Worm (Caenorhabditis elegans): Measurements from ENCODE around the gene H10D18.1.

The H10D18.1 gene

ce11 chrV:3841462-3841861, 26.4 kb downstream of the H10D18.1 start:
- no peak for TF ChIP-seq him-1 (tag; optimal IDR thresholded peaks at IDR 0.05)
- no peak for TF ChIP-seq W03F9.2 (tag; optimal IDR thresholded peaks at IDR 0.05)
- no peak for TF ChIP-seq dao-5 (tag; optimal IDR thresholded peaks at IDR 0.05)

DNA sequence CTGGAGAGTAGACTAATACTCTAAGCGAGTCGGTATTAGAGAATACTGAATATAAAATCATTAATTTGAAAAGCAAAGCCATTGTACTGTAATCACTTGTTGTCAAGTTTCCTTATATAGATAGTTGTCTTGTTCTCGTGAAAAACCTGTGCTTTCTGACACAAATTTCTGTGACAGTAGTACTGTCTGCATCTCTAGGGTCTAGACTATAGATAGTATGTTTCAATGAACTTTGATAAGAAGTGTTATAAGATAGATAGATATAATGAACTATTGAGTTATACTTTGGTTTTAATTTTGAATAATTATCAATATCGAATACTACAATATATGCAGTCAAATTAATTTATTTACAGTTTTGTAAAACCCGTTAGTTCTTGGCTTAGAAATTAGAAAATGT, 28.9 kb downstream of the H10D18.1 start, which contains the start of gene ugt-32:
ugt-32 (minus strand) TSS at position 82 of the 400 bp plus-strand sequence.
- TF ChIP-seq W03F9.2 (tag; optimal IDR thresholded peaks at IDR 0.05) = no peak
- no peak for TF ChIP-seq dao-5 (tag; optimal IDR thresholded peaks at IDR 0.05)
- no peak for TF ChIP-seq him-1 (tag; optimal IDR thresholded peaks at IDR 0.05)

DNA sequence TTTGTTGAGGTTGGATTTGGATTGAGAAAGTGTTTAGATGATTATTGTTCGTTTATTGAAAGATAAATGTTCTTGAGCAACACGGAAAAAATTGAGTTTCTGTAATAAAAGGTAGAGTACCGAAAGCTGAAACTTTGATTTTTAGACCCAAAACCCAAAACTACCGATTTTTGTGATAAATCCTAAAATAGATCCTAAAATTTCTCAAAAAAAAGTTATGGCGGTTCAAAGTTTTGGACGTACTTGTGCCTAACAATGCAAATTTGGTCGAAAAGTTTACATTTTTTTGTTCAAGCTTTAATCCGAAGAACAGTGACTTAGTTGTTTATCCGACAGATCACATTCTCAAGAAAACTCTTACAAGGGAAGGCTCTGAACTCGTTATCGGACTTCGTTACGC, 32.3 kb downstream of the H10D18.1 start, which contains the start of gene nhr-185:
nhr-185 (minus strand) TSS at position 101 of the 400 bp plus-strand sequence.
- TF ChIP-seq dao-5 (tag; optimal IDR thresholded peaks at IDR 0.05) (no peak), W03F9.2 (tag; optimal IDR thresholded peaks at IDR 0.05) (no peak), him-1 (tag; optimal IDR thresholded peaks at IDR 0.05) (no peak)

ce11 chrV:3851760-3852159, 36.7 kb downstream of the H10D18.1 start:
- no peak for TF ChIP-seq him-1 (tag; optimal IDR thresholded peaks at IDR 0.05)
- no peak for TF ChIP-seq W03F9.2 (tag; optimal IDR thresholded peaks at IDR 0.05)
- no peak for TF ChIP-seq dao-5 (tag; optimal IDR thresholded peaks at IDR 0.05)

- TF ChIP-seq dao-5 (tag; optimal IDR thresholded peaks at IDR 0.05) (no peak), W03F9.2 (tag; optimal IDR thresholded peaks at IDR 0.05) (no peak), him-1 (tag; optimal IDR thresholded peaks at IDR 0.05) (no peak)
Measured at ce11 chrV:3854847-3855246, 39.8 kb downstream of the H10D18.1 start, which contains the start of gene nhr-186. Gene nhr-186, minus strand, starts transcription at chrV:3854947.

DNA sequence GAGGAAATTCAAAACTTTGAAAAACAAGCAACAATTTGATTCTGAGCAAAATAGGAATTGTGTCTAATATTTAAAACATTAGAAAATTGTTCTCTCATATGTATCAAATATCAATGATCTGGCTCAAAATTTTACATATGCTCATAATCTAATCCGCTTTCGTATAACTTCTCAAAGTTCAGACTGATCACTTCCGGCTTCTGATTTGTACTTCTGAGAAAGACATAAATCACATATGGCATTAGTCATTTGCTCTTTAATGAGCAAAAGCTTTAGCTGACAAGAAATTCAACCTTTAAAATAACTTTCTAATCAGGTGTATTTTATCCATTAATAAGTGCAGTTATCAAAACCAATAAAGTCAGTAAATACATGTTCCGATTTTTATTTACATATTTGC, 40.9 kb downstream of the H10D18.1 start:
- TF ChIP-seq W03F9.2 (tag; optimal IDR thresholded peaks at IDR 0.05) (no peak), him-1 (tag; optimal IDR thresholded peaks at IDR 0.05) (no peak), dao-5 (tag; optimal IDR thresholded peaks at IDR 0.05) (no peak)

- TF ChIP-seq W03F9.2 (tag; optimal IDR thresholded peaks at IDR 0.05) (no peak), him-1 (tag; optimal IDR thresholded peaks at IDR 0.05) (no peak), dao-5 (tag; optimal IDR thresholded peaks at IDR 0.05) (no peak)
Measured at ce11 chrV:3857778-3858177, 42.8 kb downstream of the H10D18.1 start, which contains the start of gene nhr-188. Gene nhr-188, minus strand, starts transcription at chrV:3857861.

- no peak for TF ChIP-seq dao-5 (tag; optimal IDR thresholded peaks at IDR 0.05)
Measured at ce11 chrV:3860123-3860522, 45.1 kb downstream of the H10D18.1 start, which contains the start of gene nhr-189. Gene nhr-189, minus strand, starts transcription at chrV:3860243.

DNA sequence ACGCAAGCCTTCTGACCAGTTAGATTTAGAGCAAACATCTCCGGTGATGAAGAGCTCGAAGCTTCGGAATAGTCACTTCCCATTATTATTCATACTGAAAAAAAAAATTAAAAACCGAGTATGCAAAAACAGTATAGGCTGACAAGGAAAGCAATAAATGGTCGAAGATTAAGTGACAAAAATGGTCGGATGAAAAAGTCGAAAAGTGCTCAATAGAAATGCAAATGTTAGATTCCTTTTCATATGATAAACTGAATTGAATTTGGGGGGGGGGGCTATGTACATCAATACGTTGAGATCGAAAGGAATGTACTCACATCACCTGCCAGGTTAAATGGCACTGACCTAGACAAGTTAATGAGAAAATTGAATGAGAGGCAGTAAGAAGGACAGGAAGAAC, 47.8 kb downstream of the H10D18.1 start, which contains the start of gene nhr-187:
nhr-187 (minus strand) TSS at position 101 of the 400 bp plus-strand sequence.
- TF ChIP-seq dao-5 (tag; optimal IDR thresholded peaks at IDR 0.05) = no peak
- TF ChIP-seq him-1 (tag; optimal IDR thresholded peaks at IDR 0.05) = no peak
- TF ChIP-seq W03F9.2 (tag; optimal IDR thresholded peaks at IDR 0.05) = no peak

- TF ChIP-seq dao-5 (tag; optimal IDR thresholded peaks at IDR 0.05) = no peak
- TF ChIP-seq him-1 (tag; optimal IDR thresholded peaks at IDR 0.05) = no peak
- no peak for TF ChIP-seq W03F9.2 (tag; optimal IDR thresholded peaks at IDR 0.05)
Measured at ce11 chrV:3865273-3865672, 50.3 kb downstream of the H10D18.1 start.

Data from whole organism, L4/young adult.